Fruit fly (Drosophila melanogaster): ENCODE results near the gene CG14567.

Gene CG14567

dm6 chr3L:21727728-21728124, 10.5 kb downstream of the CG14567 start:
- TF ChIP-seq CG5204 (GFP tag; optimal IDR thresholded peaks at IDR 0.05) (no peak), tj (GFP tag; optimal IDR thresholded peaks at IDR 0.05) (peak; percentile 74), ovo (GFP tag; optimal IDR thresholded peaks at IDR 0.05) (no peak)

dm6 chr3L:21727013-21727727, 11.1 kb downstream of the CG14567 start:
- TF ChIP-seq toe (GFP tag; optimal IDR thresholded peaks at IDR 0.05), result no peak
- TF ChIP-seq tj (GFP tag; optimal IDR thresholded peaks at IDR 0.05), result peak; percentile 48
- TF ChIP-seq bab1 (GFP tag; optimal IDR thresholded peaks at IDR 0.05), result peak; percentile 13

DNA sequence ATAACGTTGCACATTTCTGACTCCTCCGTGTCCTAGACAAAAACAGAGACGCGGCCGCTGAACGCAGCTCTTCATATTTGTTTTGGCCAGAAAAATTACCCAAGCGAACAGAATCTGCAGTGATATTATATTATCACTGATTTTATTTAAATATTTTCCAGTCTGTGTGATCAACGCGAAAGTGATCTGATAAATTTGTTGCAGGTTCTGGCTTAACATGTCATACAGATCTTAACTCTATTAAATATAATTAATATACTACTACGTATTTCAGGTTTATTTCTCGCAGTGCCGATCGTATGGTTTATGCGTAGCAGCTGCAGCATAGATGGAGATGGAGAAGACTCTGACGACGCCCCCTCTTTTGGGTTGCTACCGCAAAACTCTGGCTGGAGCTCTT, 17.4 kb downstream of the CG14567 start:
- TF ChIP-seq CG11617 (GFP tag; optimal IDR thresholded peaks at IDR 0.05) (no peak), CG14711 (tag; optimal IDR thresholded peaks at IDR 0.05) (no peak), ovo (GFP tag; optimal IDR thresholded peaks at IDR 0.05) (no peak), bab1 (GFP tag; optimal IDR thresholded peaks at IDR 0.05) (no peak)

- TF ChIP-seq cnc (optimal IDR thresholded peaks at IDR 0.05), result no peak
- no peak for TF ChIP-seq CG7045 (GFP tag; optimal IDR thresholded peaks at IDR 0.05)
- no peak for TF ChIP-seq CG33017 (tag; optimal IDR thresholded peaks at IDR 0.05)
- no peak for TF ChIP-seq Hr96 (GFP tag; optimal IDR thresholded peaks at IDR 0.05)
- TF ChIP-seq CG1620 (GFP tag; optimal IDR thresholded peaks at IDR 0.05), result no peak
- TF ChIP-seq CG11617 (GFP tag; optimal IDR thresholded peaks at IDR 0.05), result no peak
- no peak for TF ChIP-seq CG7101 (tag; optimal IDR thresholded peaks at IDR 0.05)
- TF ChIP-seq CG14711 (tag; optimal IDR thresholded peaks at IDR 0.05), result no peak
- no peak for TF ChIP-seq Clk (GFP tag; optimal IDR thresholded peaks at IDR 0.05)
- TF ChIP-seq pad (GFP tag; optimal IDR thresholded peaks at IDR 0.05), result no peak
- no peak for TF ChIP-seq kay (GFP tag; ENCODE audit: borderline replicate concordance)
- no peak for TF ChIP-seq Crg-1 (GFP tag; optimal IDR thresholded peaks at IDR 0.05)
- TF ChIP-seq bab1 (GFP tag; optimal IDR thresholded peaks at IDR 0.05), result no peak
- no peak for TF ChIP-seq ovo (GFP tag; optimal IDR thresholded peaks at IDR 0.05)
- TF ChIP-seq Mnt (GFP tag; optimal IDR thresholded peaks at IDR 0.05), result no peak
- no peak for TF ChIP-seq tj (GFP tag; optimal IDR thresholded peaks at IDR 0.05)
Measured at dm6 chr3L:21718233-21718632, 20.0 kb downstream of the CG14567 start.

DNA sequence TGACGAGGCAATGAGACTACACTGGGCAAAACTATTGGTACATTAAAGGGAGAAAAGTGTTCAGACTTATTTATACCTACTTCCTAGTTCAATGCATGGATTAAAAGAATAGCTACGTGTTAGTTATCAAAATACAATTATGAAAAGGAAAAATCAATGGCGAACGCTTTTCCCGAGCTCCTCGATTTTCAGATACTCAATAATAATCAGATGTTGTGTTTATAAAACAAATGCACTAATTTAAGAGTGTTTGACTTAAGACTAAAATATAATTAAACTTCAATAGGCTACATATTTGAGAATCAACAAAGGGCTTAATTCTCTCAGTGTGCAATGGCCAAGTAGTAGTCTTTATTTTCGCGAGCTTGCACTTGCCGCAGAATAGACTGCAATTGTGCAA, 22.3 kb downstream of the CG14567 start:
- TF ChIP-seq ovo (GFP tag; optimal IDR thresholded peaks at IDR 0.05) (no peak), CG7045 (GFP tag; optimal IDR thresholded peaks at IDR 0.05) (no peak), cnc (optimal IDR thresholded peaks at IDR 0.05) (no peak), pad (GFP tag; optimal IDR thresholded peaks at IDR 0.05) (no peak), CG33017 (tag; optimal IDR thresholded peaks at IDR 0.05) (no peak), Hr96 (GFP tag; optimal IDR thresholded peaks at IDR 0.05) (no peak), CG12768 (GFP tag; optimal IDR thresholded peaks at IDR 0.05) (no peak), toe (GFP tag; optimal IDR thresholded peaks at IDR 0.05) (no peak)

DNA sequence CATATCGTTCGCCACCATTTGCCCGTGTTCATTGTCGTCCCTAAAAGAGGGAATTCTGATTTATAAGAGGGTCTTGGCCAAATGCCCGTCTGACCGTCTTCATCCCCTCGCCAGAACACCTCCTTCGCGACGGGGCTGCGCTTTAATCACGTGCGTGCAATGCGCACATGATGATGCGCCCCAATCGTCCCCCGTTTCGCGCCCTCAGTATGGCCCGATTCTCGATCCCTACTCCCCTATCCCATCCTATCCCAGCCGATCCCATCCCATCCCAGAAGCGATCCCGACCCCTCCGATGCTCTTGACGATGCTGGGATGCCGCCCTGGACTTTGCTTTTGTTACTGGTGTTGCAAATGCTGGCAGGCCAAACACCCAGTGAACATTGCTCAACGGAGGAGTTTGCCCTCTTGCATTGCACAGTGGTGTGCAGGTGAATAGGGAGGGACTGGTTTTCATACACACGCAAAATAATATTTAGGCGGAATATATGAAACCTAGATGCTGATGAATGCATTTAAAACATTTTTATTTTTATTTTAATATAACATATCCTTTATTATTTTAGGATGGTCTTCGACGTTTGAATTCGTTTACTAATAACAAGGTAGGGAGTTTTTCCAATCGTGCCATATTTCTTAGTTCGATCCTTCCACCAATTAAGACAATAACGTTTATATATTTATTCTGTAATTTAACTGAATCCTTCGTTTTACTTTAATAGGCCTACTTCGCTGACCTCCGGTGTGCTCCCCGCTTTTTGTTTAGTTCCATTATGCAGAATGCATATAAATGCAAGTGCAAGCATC, 28.2 kb downstream of the CG14567 start:
- TF ChIP-seq kay (GFP tag; ENCODE audit: borderline replicate concordance), result no peak
- TF ChIP-seq tj (GFP tag; optimal IDR thresholded peaks at IDR 0.05), result no peak
- no peak for TF ChIP-seq CG5204 (GFP tag; optimal IDR thresholded peaks at IDR 0.05)
- TF ChIP-seq Mnt (GFP tag; optimal IDR thresholded peaks at IDR 0.05), result no peak
- TF ChIP-seq Clk (GFP tag; optimal IDR thresholded peaks at IDR 0.05), result no peak
- no peak for TF ChIP-seq toe (GFP tag; optimal IDR thresholded peaks at IDR 0.05)
- TF ChIP-seq bab1 (GFP tag; optimal IDR thresholded peaks at IDR 0.05), result no peak
- TF ChIP-seq Crg-1 (GFP tag; optimal IDR thresholded peaks at IDR 0.05), result no peak
- TF ChIP-seq cnc (optimal IDR thresholded peaks at IDR 0.05), result no peak
- no peak for TF ChIP-seq Hr96 (GFP tag; optimal IDR thresholded peaks at IDR 0.05)
- TF ChIP-seq CG7045 (GFP tag; optimal IDR thresholded peaks at IDR 0.05), result no peak
- TF ChIP-seq CG7101 (tag; optimal IDR thresholded peaks at IDR 0.05), result no peak
- no peak for TF ChIP-seq cic (GFP tag; optimal IDR thresholded peaks at IDR 0.05)
- no peak for TF ChIP-seq CG11617 (GFP tag; optimal IDR thresholded peaks at IDR 0.05)

dm6 chr3L:21706144-21706926, 31.9 kb downstream of the CG14567 start, which contains the start of gene CG32447:
Gene CG32447, minus strand, starts transcription at chr3L:21706365.
- no peak for TF ChIP-seq CG14711 (tag; optimal IDR thresholded peaks at IDR 0.05)
- TF ChIP-seq tj (GFP tag; optimal IDR thresholded peaks at IDR 0.05), result no peak
- no peak for TF ChIP-seq cic (GFP tag; optimal IDR thresholded peaks at IDR 0.05)
- TF ChIP-seq toe (GFP tag; optimal IDR thresholded peaks at IDR 0.05), result no peak
- no peak for TF ChIP-seq ovo (GFP tag; optimal IDR thresholded peaks at IDR 0.05)
- no peak for TF ChIP-seq Mnt (GFP tag; optimal IDR thresholded peaks at IDR 0.05)
- no peak for TF ChIP-seq CG7045 (GFP tag; optimal IDR thresholded peaks at IDR 0.05)
- TF ChIP-seq bab1 (GFP tag; optimal IDR thresholded peaks at IDR 0.05), result no peak
- no peak for TF ChIP-seq Clk (GFP tag; optimal IDR thresholded peaks at IDR 0.05)
- no peak for TF ChIP-seq pad (GFP tag; optimal IDR thresholded peaks at IDR 0.05)
- TF ChIP-seq Hr96 (GFP tag; optimal IDR thresholded peaks at IDR 0.05), result no peak
- no peak for TF ChIP-seq cnc (optimal IDR thresholded peaks at IDR 0.05)
